Fruit fly (Drosophila melanogaster): ENCODE results near the gene nonC.

nonC gene

dm6 chrX:6868024-6868628 is 43.8 kb downstream of the nonC start (continued):
- TF ChIP-seq CG6808 (GFP tag; optimal IDR thresholded peaks at IDR 0.05): no peak
- TF ChIP-seq CG11762 (GFP tag; optimal IDR thresholded peaks at IDR 0.05; ENCODE audit: insufficient read depth): no peak
- no peak; the same call in 2 of the 3 replicates for TF ChIP-seq eg (GFP tag; IDR thresholded peaks at IDR 0.05)
- no peak for TF ChIP-seq cyc (GFP tag; optimal IDR thresholded peaks at IDR 0.05)
- no peak for TF ChIP-seq Lpt (GFP tag; optimal IDR thresholded peaks at IDR 0.05)
- TF ChIP-seq CG8632 (GFP tag; optimal IDR thresholded peaks at IDR 0.05): no peak
- TF ChIP-seq CG16779 (tag; optimal IDR thresholded peaks at IDR 0.05): no peak
- no peak for TF ChIP-seq CG9139 (GFP tag; optimal IDR thresholded peaks at IDR 0.05)
- TF ChIP-seq net (GFP tag; optimal IDR thresholded peaks at IDR 0.05): no peak
- 0 out of 2 replicates have a peak, but pooled peaks have one; percentile 10 for TF ChIP-seq CG15336 (GFP tag; IDR thresholded peaks at IDR 0.05)
- TF ChIP-seq Ets96B (tag; optimal IDR thresholded peaks at IDR 0.05): no peak
- no peak for TF ChIP-seq CG3032 (tag; optimal IDR thresholded peaks at IDR 0.05)
- peak; percentile 5 for TF ChIP-seq Eip75B (GFP tag; optimal IDR thresholded peaks at IDR 0.05)
- peak; percentile 28 to 60 for TF ChIP-seq ss (GFP tag; optimal IDR thresholded peaks at IDR 0.05)
- peak; percentile 76 for TF ChIP-seq esn (GFP tag; optimal IDR thresholded peaks at IDR 0.05)
- no peak for TF ChIP-seq pdm3 (GFP tag; optimal IDR thresholded peaks at IDR 0.05)
- no peak for TF ChIP-seq spab (GFP tag; optimal IDR thresholded peaks at IDR 0.05)
- no peak for TF ChIP-seq fd85E (GFP tag; optimal IDR thresholded peaks at IDR 0.05)
- TF ChIP-seq CG1621 (tag; optimal IDR thresholded peaks at IDR 0.05): peak; percentile 56
- TF ChIP-seq Hr38 (GFP tag; optimal IDR thresholded peaks at IDR 0.05): no peak
- TF ChIP-seq Ets21C (GFP tag; optimal IDR thresholded peaks at IDR 0.05): no peak

- TF ChIP-seq Eip78C (GFP tag) (peak; percentile 67), svp (GFP tag) (no peak), Sox102F (GFP tag; optimal IDR thresholded peaks at IDR 0.05) (peak; percentile 6)
Measured at dm6 chrX:6868629-6869579, 44.6 kb downstream of the nonC start.

dm6 chrX:6869770-6870404 is 45.6 kb downstream of the nonC start:
- no peak for TF ChIP-seq CG8119 (GFP tag; IDR thresholded peaks at IDR 0.05)

DNA sequence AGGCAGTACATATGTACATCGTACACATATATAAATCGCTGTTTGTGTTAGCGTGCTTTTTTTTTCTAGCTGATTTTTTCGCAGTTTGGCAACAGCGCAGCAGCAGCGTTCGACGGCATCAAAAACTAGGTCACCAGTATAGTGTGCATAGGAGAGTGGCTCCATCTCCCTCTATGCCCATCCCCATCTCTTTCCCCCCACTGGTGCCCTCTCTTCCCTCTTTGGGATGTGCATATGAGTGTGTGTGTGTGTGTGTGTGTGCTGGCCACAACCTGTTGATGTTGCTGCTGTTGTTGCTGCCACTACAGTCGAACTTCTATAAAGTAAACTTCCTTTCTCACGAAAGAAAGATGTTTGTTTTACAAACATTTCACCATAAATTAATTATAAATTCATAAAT is 47.5 kb downstream of the nonC start:
- TF ChIP-seq spab (GFP tag; optimal IDR thresholded peaks at IDR 0.05) (no peak), CG9139 (GFP tag; optimal IDR thresholded peaks at IDR 0.05) (no peak), topi (GFP tag; optimal IDR thresholded peaks at IDR 0.05) (no peak), Sox102F (GFP tag; optimal IDR thresholded peaks at IDR 0.05) (no peak), esn (GFP tag; optimal IDR thresholded peaks at IDR 0.05) (no peak), pdm3 (GFP tag; optimal IDR thresholded peaks at IDR 0.05) (no peak), CG6792 (GFP tag; optimal IDR thresholded peaks at IDR 0.05) (no peak), eg (GFP tag; IDR thresholded peaks at IDR 0.05) (0 out of 3 replicates have a peak, but pooled peaks have one; percentile 37), CG6276 (GFP tag; optimal IDR thresholded peaks at IDR 0.05) (no peak), CG8119 (GFP tag; IDR thresholded peaks at IDR 0.05) (no peak), vri (GFP tag; optimal IDR thresholded peaks at IDR 0.05) (no peak), CG6163 (GFP tag; IDR thresholded peaks at IDR 0.05) (0 out of 3 replicates have a peak, but pooled peaks have one; percentile 33), svp (GFP tag) (no peak), Hr39 (GFP tag; optimal IDR thresholded peaks at IDR 0.05) (no peak), CG10631 (GFP tag; optimal IDR thresholded peaks at IDR 0.05) (no peak), CG8319 (GFP tag; optimal IDR thresholded peaks at IDR 0.05) (no peak)

Data from whole organism, prepupa.